Worm (Caenorhabditis elegans) whole organism, early embryonic: ENCODE data around the gene aptf-2.

Experiments
- B0310.2 ChIP-seq: sonication (generic microtip); optimal IDR thresholded peaks from 2 replicates; lab custom pipeline; 2016; ENCODE audit warnings: mild to moderate bottlenecking, missing genetic modification characterization, missing compliant biosample characterization
- ama-1 ChIP-seq: fragments of 150-350 bp; optimal IDR thresholded peaks from 2 replicates; lab custom pipeline; 2014
- ceh-13 ChIP-seq: fragments of 200-800 bp; sonication (Bioruptor generic); optimal IDR thresholded peaks from 2 replicates; lab custom pipeline; 2018; ENCODE audit warnings: mild to moderate bottlenecking, missing genetic modification characterization, missing compliant biosample characterization
- ceh-36 ChIP-seq: sonication (generic microtip); optimal IDR thresholded peaks from 2 replicates; lab custom pipeline; 2016; ENCODE audit warnings: missing genetic modification characterization, inconsistent platforms, missing compliant biosample characterization
- ets-7 ChIP-seq: sonication (generic microtip); optimal IDR thresholded peaks from 2 replicates; lab custom pipeline; 2016; ENCODE audit warnings: missing genotype, missing genetic modification characterization, missing compliant biosample characterization
- flt-1 ChIP-seq: fragments of 200-800 bp; sonication (Bioruptor generic); IDR thresholded peaks from 2 replicates; pipeline ENCODE4 v1.3.6; 2022; ENCODE audit warnings: missing genetic modification characterization, missing compliant biosample characterization
- hmbx-1 ChIP-seq: sonication (generic microtip); optimal IDR thresholded peaks from 2 replicates; lab custom pipeline; 2016; ENCODE audit warnings: mild to moderate bottlenecking, missing genetic modification characterization, missing compliant biosample characterization
- hmg-4 ChIP-seq: fragments of 200-800 bp; sonication (Bioruptor generic); optimal IDR thresholded peaks from 2 replicates; lab custom pipeline; 2018; ENCODE audit warnings: mild to moderate bottlenecking, missing genetic modification characterization, missing compliant biosample characterization
- hnd-1 ChIP-seq: sonication (generic microtip); optimal IDR thresholded peaks from 2 replicates; lab custom pipeline; 2016; ENCODE audit warnings: missing genetic modification characterization, missing compliant biosample characterization
- pes-1 ChIP-seq: fragments of 200-800 bp; sonication (Bioruptor generic); IDR thresholded peaks from 2 replicates; pipeline ENCODE4 v1.3.6; 2022; ENCODE audit warnings: missing genetic modification reagents, missing genetic modification characterization, missing compliant biosample characterization
- scrt-1 ChIP-seq: fragments of 200-800 bp; sonication (Bioruptor generic); IDR thresholded peaks from 2 replicates; pipeline ENCODE4 v1.3.6; 2022; ENCODE audit warnings: missing genetic modification characterization, missing compliant biosample characterization
- sea-1 ChIP-seq: fragments of 200-800 bp; sonication (Bioruptor generic); conservative IDR thresholded peaks from 2 replicates; pipeline ENCODE4 v1.3.6; 2022; ENCODE audit warnings: missing genetic modification characterization, missing compliant biosample characterization
- tbx-11 ChIP-seq: fragments of 200-800 bp; sonication (Bioruptor generic); IDR thresholded peaks from 2 replicates; pipeline ENCODE4 v1.3.6; 2022; ENCODE audit warnings: missing genetic modification characterization, missing compliant biosample characterization
- tra-4 ChIP-seq: sonication (generic microtip); optimal IDR thresholded peaks from 2 replicates; lab custom pipeline; 2017; ENCODE audit warnings: missing genetic modification characterization, missing compliant biosample characterization

ce11 chrIV:13422200-13422599, 6.3 kb upstream of the aptf-2 start, which contains the start of gene nol-9:
- no peak for TF ChIP-seq ama-1 (lab: Kevin White, UChicago)
- TF ChIP-seq ceh-36 = no peak
- TF ChIP-seq hmg-4 (GFP tag; lab: Kevin White, UChicago) = no peak
- no peak for TF ChIP-seq ets-7 (tag; lab: Kevin White, UChicago)
- TF ChIP-seq hmbx-1 (tag; lab: Kevin White, UChicago) = no peak
- TF ChIP-seq B0310.2 = no peak
- no peak for TF ChIP-seq sea-1
- TF ChIP-seq tra-4 = no peak
- no peak for TF ChIP-seq tbx-11 (GFP tag; lab: Robert Waterston, UW)
- no peak for TF ChIP-seq flt-1 (GFP tag; lab: Robert Waterston, UW)
- TF ChIP-seq ceh-13 (GFP tag; lab: Kevin White, UChicago) = no peak
- TF ChIP-seq pes-1 = no peak
- no peak for TF ChIP-seq scrt-1
- no peak for TF ChIP-seq hnd-1 (tag; lab: Kevin White, UChicago)
